Worm (Caenorhabditis elegans) whole organism, L4 larva: Measurements from ENCODE around the gene K07E3.2.

ENCODE experiments used
- ceh-32 ChIP-seq: sonication (generic microtip); optimal IDR thresholded peaks from 2 replicates; lab custom pipeline; 2016; ENCODE audit warnings: mild to moderate bottlenecking, missing genetic modification characterization, missing compliant biosample characterization; ENCODE audit not compliant: poor library complexity
- ceh-82 ChIP-seq: sonication (generic microtip); optimal IDR thresholded peaks from 2 replicates; lab custom pipeline; 2017; ENCODE audit warnings: missing biosample characterization, missing genetic modification characterization
- ces-1 ChIP-seq: fragments of 150-350 bp; sonication (generic microtip); optimal IDR thresholded peaks from 4 replicates; lab custom pipeline; 2014; ENCODE audit warnings: missing biosample characterization, missing genetic modification reagents, missing genetic modification characterization
- dpl-1 ChIP-seq: fragments of 150-350 bp; optimal IDR thresholded peaks from 2 replicates; lab custom pipeline; 2014; ENCODE audit warnings: missing biosample characterization, missing genetic modification reagents, missing genetic modification characterization
- dve-1 ChIP-seq: sonication (generic microtip); optimal IDR thresholded peaks from 2 replicates; lab custom pipeline; 2017; ENCODE audit warnings: antibody characterized with exemption, mild to moderate bottlenecking, missing genetic modification characterization, missing compliant biosample characterization; ENCODE audit not compliant: insufficient read depth
- gei-8 ChIP-seq: fragments of 200-800 bp; sonication (Bioruptor generic); optimal IDR thresholded peaks from 2 replicates; lab custom pipeline; 2018; ENCODE audit warnings: mild to moderate bottlenecking, missing genetic modification characterization, missing compliant biosample characterization
- hlh-11 ChIP-seq: fragments of 200-800 bp; sonication (Bioruptor generic); optimal IDR thresholded peaks from 2 replicates; lab custom pipeline; 2018; ENCODE audit warnings: mild to moderate bottlenecking, missing genetic modification characterization, missing compliant biosample characterization
- mep-1 ChIP-seq: fragments of 150-350 bp; sonication (generic microtip); optimal IDR thresholded peaks from 3 replicates; lab custom pipeline; 2014; ENCODE audit warnings: missing biosample characterization, missing genetic modification characterization
- mxl-2 ChIP-seq: fragments of 200-800 bp; sonication (Bioruptor generic); conservative IDR thresholded peaks from 2 replicates; pipeline ENCODE4 v1.3.6; 2022; ENCODE audit warnings: missing genetic modification reagents, missing genetic modification characterization, missing compliant biosample characterization
- nhr-6 ChIP-seq: fragments of 150-350 bp; optimal IDR thresholded peaks from 2 replicates; lab custom pipeline; 2014; ENCODE audit warnings: missing biosample characterization, missing genetic modification characterization
- tag-97 ChIP-seq: fragments of 200-800 bp; sonication (Bioruptor generic); IDR thresholded peaks from 2 replicates; pipeline ENCODE4 v1.3.6; 2022; ENCODE audit warnings: missing genetic modification characterization, missing compliant biosample characterization
- ztf-11 ChIP-seq: fragments of 150-350 bp; optimal IDR thresholded peaks from 2 replicates; lab custom pipeline; 2014; ENCODE audit warnings: missing biosample characterization, missing genetic modification characterization

- TF ChIP-seq ztf-11 (tag; lab: Kevin White, UChicago) = no peak
- TF ChIP-seq ceh-82 (tag; lab: Kevin White, UChicago) = no peak
- peak; percentile 13 for TF ChIP-seq dve-1 (tag; lab: Kevin White, UChicago)
- TF ChIP-seq dpl-1 (GFP tag; lab: Kevin White, UChicago) = no peak
- TF ChIP-seq ces-1 (GFP tag; lab: Kevin White, UChicago) = no peak
- TF ChIP-seq mxl-2 (GFP tag; lab: Robert Waterston, UW) = no peak
- no peak for TF ChIP-seq tag-97
- no peak for TF ChIP-seq nhr-6
- no peak for TF ChIP-seq mep-1 (tag; lab: Kevin White, UChicago)
- no peak for TF ChIP-seq ceh-32
- TF ChIP-seq gei-8 (GFP tag; lab: Kevin White, UChicago) = no peak
- no peak for TF ChIP-seq hlh-11
Observed at ce11 chrX:8078374-8078773, 25.7 kb upstream of the K07E3.2 start.
